Worm (Caenorhabditis elegans) whole organism, young adult: ENCODE results near the gene srx-119.
"Not testable (repeated sequence)": the region's sequence is repeated elsewhere in the genome, so short reads cannot be mapped to it uniquely, and the experiment has no call there.

ENCODE experiments used
- B0035.1 ChIP-seq: sonication (generic microtip); optimal IDR thresholded peaks from 2 replicates; lab custom pipeline; 2016; ENCODE audit warnings: missing genetic modification characterization, mild to moderate bottlenecking, missing compliant biosample characterization, missing genotype, missing genetic modification reagents
- B0261.1 ChIP-seq: sonication (generic microtip); optimal IDR thresholded peaks from 2 replicates; lab custom pipeline; 2016; ENCODE audit warnings: mild to moderate bottlenecking, missing genetic modification characterization, moderate library complexity, missing compliant biosample characterization
- B0336.3 ChIP-seq: fragments of 200-800 bp; sonication (Bioruptor generic); IDR thresholded peaks from 2 replicates; pipeline ENCODE4 v1.3.6; 2022; ENCODE audit warnings: missing genetic modification characterization, missing compliant biosample characterization
- D2030.7 ChIP-seq: fragments of 200-800 bp; sonication (Bioruptor generic); IDR thresholded peaks from 2 replicates; pipeline ENCODE4 v1.3.6; 2022; ENCODE audit warnings: missing genetic modification reagents, missing genetic modification characterization, missing compliant biosample characterization
- F23B12.7 ChIP-seq: sonication (generic microtip); optimal IDR thresholded peaks from 2 replicates; lab custom pipeline; 2017; ENCODE audit warnings: missing genetic modification characterization, mild to moderate bottlenecking, missing compliant biosample characterization, antibody characterized with exemption, moderate library complexity; ENCODE audit not compliant: insufficient read depth
- F33H1.4 ChIP-seq: fragments of 200-800 bp; sonication (Bioruptor generic); IDR thresholded peaks from 2 replicates; pipeline ENCODE4 v1.3.6; 2022; ENCODE audit warnings: missing genetic modification reagents, missing genetic modification characterization, missing compliant biosample characterization
- K11D2.4 ChIP-seq: fragments of 200-800 bp; sonication (Bioruptor generic); IDR thresholded peaks from 2 replicates; pipeline ENCODE4 v1.3.6; 2022; ENCODE audit warnings: missing genetic modification reagents, missing genetic modification characterization, missing compliant biosample characterization
- T26A5.8 ChIP-seq: sonication (generic microtip); optimal IDR thresholded peaks from 2 replicates; lab custom pipeline; 2016; ENCODE audit warnings: missing genetic modification characterization, missing compliant biosample characterization
- Y53G8AR.9 ChIP-seq: fragments of 200-800 bp; sonication (Bioruptor generic); conservative IDR thresholded peaks from 2 replicates; pipeline ENCODE4 v1.3.6; 2022; ENCODE audit warnings: missing genetic modification reagents, missing genetic modification characterization, missing compliant biosample characterization
- Y79H2A.3 ChIP-seq: fragments of 200-800 bp; sonication (Bioruptor generic); conservative IDR thresholded peaks from 2 replicates; pipeline ENCODE4 v1.3.6; 2022; ENCODE audit warnings: missing genetic modification reagents, missing genetic modification characterization, missing compliant biosample characterization
- ZK185.1 ChIP-seq: sonication (generic microtip); optimal IDR thresholded peaks from 2 replicates; lab custom pipeline; 2016; ENCODE audit warnings: mild to moderate bottlenecking, missing genetic modification characterization, missing compliant biosample characterization; ENCODE audit not compliant: poor library complexity, severe bottlenecking
- ama-1 ChIP-seq, 3 experiments: fragments of 150-350 bp in 1 of 3; sonication (generic microtip) in 2 of 3; optimal IDR thresholded peaks; 2 replicates each; lab custom pipeline; 2014 to 2018; ENCODE audit warnings: missing biosample characterization in 2 of 3, missing genetic modification characterization in 2 of 3, missing genetic modification reagents in 2 of 3
- attf-5 ChIP-seq: fragments of 200-800 bp; sonication (Bioruptor generic); optimal IDR thresholded peaks from 2 replicates; lab custom pipeline; 2018; ENCODE audit warnings: mild to moderate bottlenecking, missing genetic modification characterization, missing compliant biosample characterization
- attf-6 ChIP-seq: fragments of 200-800 bp; sonication (Bioruptor generic); IDR thresholded peaks from 2 replicates; pipeline ENCODE4 v1.3.6; 2022; ENCODE audit warnings: missing genetic modification reagents, missing genetic modification characterization, missing compliant biosample characterization
- ceh-100 ChIP-seq: fragments of 200-800 bp; sonication (Bioruptor generic); IDR thresholded peaks from 2 replicates; pipeline ENCODE4 v1.3.6; 2022; ENCODE audit warnings: missing genetic modification reagents, missing genetic modification characterization, missing compliant biosample characterization
- ceh-40 ChIP-seq: fragments of 200-800 bp; sonication (Bioruptor generic); IDR thresholded peaks from 2 replicates; pipeline ENCODE4 v1.3.6; 2022; ENCODE audit warnings: missing genetic modification characterization, missing compliant biosample characterization
- chd-7 ChIP-seq: sonication (generic microtip); optimal IDR thresholded peaks from 2 replicates; lab custom pipeline; 2016; ENCODE audit warnings: mild to moderate bottlenecking, missing genetic modification characterization, moderate library complexity, missing compliant biosample characterization
- die-1 ChIP-seq: sonication (generic microtip); optimal IDR thresholded peaks from 2 replicates; lab custom pipeline; 2016; ENCODE audit warnings: missing genotype, mild to moderate bottlenecking, missing genetic modification characterization, missing compliant biosample characterization
- dox-1 ChIP-seq: fragments of 200-800 bp; sonication (Bioruptor generic); IDR thresholded peaks from 2 replicates; pipeline ENCODE4 v1.3.6; 2022; ENCODE audit warnings: missing genetic modification reagents, missing genetic modification characterization, missing compliant biosample characterization
- egl-44 ChIP-seq: fragments of 200-800 bp; sonication (Bioruptor generic); IDR thresholded peaks from 2 replicates; pipeline ENCODE4 v1.3.6; 2022; ENCODE audit warnings: missing genetic modification reagents, missing genetic modification characterization, missing compliant biosample characterization
- ekl-4 ChIP-seq: fragments of 200-800 bp; sonication (Bioruptor generic); IDR thresholded peaks from 2 replicates; pipeline ENCODE4 v1.3.6; 2022; ENCODE audit warnings: missing genetic modification reagents, missing genetic modification characterization, missing compliant biosample characterization
- him-1 ChIP-seq: sonication (generic microtip); optimal IDR thresholded peaks from 2 replicates; lab custom pipeline; 2016; ENCODE audit warnings: missing genotype, missing genetic modification reagents, missing genetic modification characterization, missing compliant biosample characterization
- hlh-12 ChIP-seq: sonication (generic microtip); optimal IDR thresholded peaks from 2 replicates; lab custom pipeline; 2016; ENCODE audit warnings: missing genetic modification characterization, missing compliant biosample characterization
- hmg-1.2 ChIP-seq: fragments of 200-800 bp; sonication (Bioruptor generic); IDR thresholded peaks from 2 replicates; pipeline ENCODE4 v1.3.6; 2022; ENCODE audit warnings: missing genetic modification reagents, missing genetic modification characterization, missing compliant biosample characterization
- hrde-1 ChIP-seq: sonication (generic microtip); optimal IDR thresholded peaks from 2 replicates; lab custom pipeline; 2016; ENCODE audit warnings: missing genetic modification characterization, mild to moderate bottlenecking, missing compliant biosample characterization, moderate library complexity, missing genotype, missing genetic modification reagents, borderline replicate concordance
- lin-26 ChIP-seq: fragments of 200-800 bp; sonication (Bioruptor generic); IDR thresholded peaks from 2 replicates; pipeline ENCODE4 v1.3.6; 2022; ENCODE audit warnings: missing genetic modification reagents, missing genetic modification characterization, missing compliant biosample characterization
- lsy-27 ChIP-seq: sonication (generic microtip); optimal IDR thresholded peaks from 2 replicates; lab custom pipeline; 2017; ENCODE audit warnings: missing genetic modification characterization, mild to moderate bottlenecking, missing compliant biosample characterization, antibody characterized with exemption, missing genotype, borderline replicate concordance; ENCODE audit not compliant: insufficient read depth
- madf-10 ChIP-seq: sonication (generic microtip); optimal IDR thresholded peaks from 2 replicates; lab custom pipeline; 2016; ENCODE audit warnings: mild to moderate bottlenecking, missing genetic modification characterization, missing compliant biosample characterization
- madf-6 ChIP-seq: fragments of 200-800 bp; sonication (Bioruptor generic); IDR thresholded peaks from 2 replicates; pipeline ENCODE4 v1.3.6; 2022; ENCODE audit warnings: missing genetic modification reagents, missing genetic modification characterization, missing compliant biosample characterization
- mcd-1 ChIP-seq: fragments of 200-800 bp; sonication (Bioruptor generic); IDR thresholded peaks from 2 replicates; pipeline ENCODE4 v1.3.6; 2022; ENCODE audit warnings: missing genetic modification reagents, missing genetic modification characterization, missing compliant biosample characterization
- mes-4 ChIP-seq: sonication (generic microtip); optimal IDR thresholded peaks from 2 replicates; lab custom pipeline; 2016; ENCODE audit warnings: missing genotype, missing genetic modification characterization, missing compliant biosample characterization
- mxl-1 ChIP-seq: sonication (generic microtip); optimal IDR thresholded peaks from 2 replicates; lab custom pipeline; 2016; ENCODE audit warnings: missing genetic modification characterization, missing compliant biosample characterization
- nhr-179 ChIP-seq: sonication (generic microtip); optimal IDR thresholded peaks from 2 replicates; lab custom pipeline; 2016; ENCODE audit warnings: mild to moderate bottlenecking, missing genetic modification characterization, missing compliant biosample characterization
- nhr-80 ChIP-seq: sonication (generic microtip); optimal IDR thresholded peaks from 2 replicates; lab custom pipeline; 2016; ENCODE audit warnings: missing genetic modification characterization, missing compliant biosample characterization
- nhr-90 ChIP-seq: sonication (generic microtip); optimal IDR thresholded peaks from 2 replicates; lab custom pipeline; 2016; ENCODE audit warnings: missing genotype, mild to moderate bottlenecking, missing genetic modification characterization, missing compliant biosample characterization
- pbrm-1 ChIP-seq: fragments of 200-800 bp; sonication (Bioruptor generic); IDR thresholded peaks from 2 replicates; pipeline ENCODE4 v1.3.6; 2022; ENCODE audit warnings: missing genetic modification reagents, missing genetic modification characterization, missing compliant biosample characterization
- rpc-1 ChIP-seq, 2 experiments: fragments of 150-350 bp in 1 of 2; sonication (generic microtip) in 1 of 2; optimal IDR thresholded peaks; 2 replicates each; lab custom pipeline; 2014 to 2018; ENCODE audit warnings: missing biosample characterization in 1 of 2, missing genetic modification characterization in 1 of 2, missing genetic modification reagents in 1 of 2, missing genotype in 1 of 2
- snpc-3.4 ChIP-seq: sonication (generic microtip); optimal IDR thresholded peaks from 2 replicates; lab custom pipeline; 2017; ENCODE audit warnings: missing genetic modification characterization, mild to moderate bottlenecking, missing compliant biosample characterization, antibody characterized with exemption, moderate library complexity, missing genotype, missing genetic modification reagents
- snpc-4 ChIP-seq, 5 experiments: fragments of 150-350 bp in 1 of 5; sonication (generic microtip) in 4 of 5; optimal IDR thresholded peaks; 2 replicates each; lab custom pipeline; 2014 to 2018; ENCODE audit warnings: missing genetic modification characterization in 5 of 5, missing biosample characterization in 3 of 5, antibody characterized with exemption in 2 of 5, mild to moderate bottlenecking in 2 of 5, missing compliant biosample characterization in 2 of 5, missing genotype in 2 of 5, moderate library complexity in 2 of 5, missing genetic modification reagents in 1 of 5
- tbp1 ChIP-seq: fragments of 200-800 bp; sonication (Bioruptor generic); optimal IDR thresholded peaks from 2 replicates; lab custom pipeline; 2018; ENCODE audit warnings: mild to moderate bottlenecking, missing genetic modification characterization, missing compliant biosample characterization
- xnd-1 ChIP-seq: sonication (generic microtip); optimal IDR thresholded peaks from 2 replicates; lab custom pipeline; 2016; ENCODE audit warnings: missing genotype, missing genetic modification reagents, missing genetic modification characterization, missing compliant biosample characterization
- zim-3 ChIP-seq: sonication (generic microtip); optimal IDR thresholded peaks from 2 replicates; lab custom pipeline; 2017; ENCODE audit warnings: mild to moderate bottlenecking, missing genetic modification characterization, moderate library complexity, missing compliant biosample characterization
- ztf-18 ChIP-seq: sonication (generic microtip); optimal IDR thresholded peaks from 2 replicates; lab custom pipeline; 2016; ENCODE audit warnings: missing genotype, mild to moderate bottlenecking, missing genetic modification characterization, missing compliant biosample characterization
- ztf-26 ChIP-seq: sonication (generic microtip); optimal IDR thresholded peaks from 2 replicates; lab custom pipeline; 2017; ENCODE audit warnings: missing genetic modification characterization, missing compliant biosample characterization
- ztf-28 ChIP-seq: fragments of 200-800 bp; sonication (Bioruptor generic); IDR thresholded peaks from 2 replicates; pipeline ENCODE4 v1.3.6; 2022; ENCODE audit warnings: missing genetic modification reagents, missing genetic modification characterization, missing compliant biosample characterization

The srx-119 gene

ce11 chrII:12541670-12542080 lies 13.6 kb downstream of the srx-119 start (continued):
- peak; percentile 80 for TF ChIP-seq D2030.7 (GFP tag; lab: Robert Waterston, UW)
- peak; percentile 24 for TF ChIP-seq F33H1.4
- 0 out of 2 replicates have a peak, but pooled peaks have one; percentile 55 for TF ChIP-seq Y53G8AR.9 (GFP tag; lab: Robert Waterston, UW)
- peak; percentile 84 for TF ChIP-seq die-1 (tag; lab: Kevin White, UChicago)
- peak; percentile 52 for TF ChIP-seq nhr-80 (tag; lab: Kevin White, UChicago)
- TF ChIP-seq snpc-3.4 (tag; lab: Kevin White, UChicago), result peak; percentile 67
- TF ChIP-seq rpc-1 (optimal IDR thresholded peaks at IDR 0.05; lab: Kevin White, UChicago), result peak; percentile 85
- TF ChIP-seq rpc-1 (tag; optimal IDR thresholded peaks at IDR 0.05; lab: Kevin White, UChicago), result peak; percentile 96
- 0 out of 2 replicates have a peak, but pooled peaks have one; percentile 54 for TF ChIP-seq attf-6 (GFP tag; lab: Robert Waterston, UW)
- TF ChIP-seq B0035.1, result peak; percentile 51
- TF ChIP-seq mes-4 (tag; lab: Kevin White, UChicago), result peak; percentile 55
- TF ChIP-seq pbrm-1, result peak; percentile 49; the same call in 1 of the 2 replicates
- TF ChIP-seq him-1 (tag; lab: Kevin White, UChicago), result peak; percentile 89
- TF ChIP-seq zim-3 (tag; lab: Kevin White, UChicago), result peak; percentile 73
- TF ChIP-seq nhr-179 (tag; lab: Kevin White, UChicago), result peak; percentile 51
- peak; percentile 32 for TF ChIP-seq lsy-27 (tag; lab: Kevin White, UChicago)
- TF ChIP-seq Y79H2A.3, result 0 out of 2 replicates have a peak, but pooled peaks have one; percentile 53
- TF ChIP-seq ztf-18, result peak; percentile 65
- peak; percentile 56; the same call in 1 of the 2 replicates for TF ChIP-seq ceh-100
- TF ChIP-seq dox-1 (GFP tag; lab: Robert Waterston, UW), result peak; percentile 80
- peak; percentile 94 for TF ChIP-seq B0261.1
- TF ChIP-seq madf-10 (tag; lab: Kevin White, UChicago), result peak; percentile 39
- peak; percentile 48 for TF ChIP-seq attf-5
- TF ChIP-seq T26A5.8 (tag; lab: Kevin White, UChicago), result peak; percentile 30
- peak; percentile 62; the same call in 1 of the 2 replicates for TF ChIP-seq hmg-1.2
- peak; percentile 63 for TF ChIP-seq madf-6
- peak; percentile 75 for TF ChIP-seq snpc-4 (GFP tag; optimal IDR thresholded peaks at IDR 0.05; lab: Kevin White, UChicago)
- TF ChIP-seq snpc-4 (tag; optimal IDR thresholded peaks at IDR 0.05; lab: Kevin White, UChicago), result peak in 3 of 4 experiments; percentile 44 to 72 (median 70)
- peak; percentile 40 for TF ChIP-seq ztf-26
- peak; percentile 76 for TF ChIP-seq F23B12.7 (tag; lab: Kevin White, UChicago)
- peak; percentile 77 for TF ChIP-seq ZK185.1 (tag; lab: Kevin White, UChicago)
- peak; percentile 71 for TF ChIP-seq hlh-12 (tag; lab: Kevin White, UChicago)
- peak; percentile 77 for TF ChIP-seq chd-7 (tag; lab: Kevin White, UChicago)
- 0 out of 2 replicates have a peak, but pooled peaks have one; percentile 42 for TF ChIP-seq ztf-28 (GFP tag; lab: Robert Waterston, UW)
- TF ChIP-seq ceh-40 (GFP tag; lab: Robert Waterston, UW), result 0 out of 2 replicates have a peak, but pooled peaks have one; percentile 40
- TF ChIP-seq mxl-1, result peak; percentile 65
- peak; percentile 17; the same call in 1 of the 2 replicates for TF ChIP-seq ekl-4
- peak; percentile 64 for TF ChIP-seq hrde-1 (tag; lab: Kevin White, UChicago)
- peak; percentile 73 for TF ChIP-seq B0336.3 (GFP tag; lab: Robert Waterston, UW)
- TF ChIP-seq xnd-1, result peak; percentile 3
- peak; percentile 88 for TF ChIP-seq nhr-90 (tag; lab: Kevin White, UChicago)
- peak; percentile 91 for TF ChIP-seq tbp1
- TF ChIP-seq ama-1 (optimal IDR thresholded peaks at IDR 0.05; lab: Kevin White, UChicago), result not testable (repeated sequence)
- peak; percentile 48 to 59 for TF ChIP-seq ama-1 (GFP tag; optimal IDR thresholded peaks at IDR 0.05; lab: Kevin White, UChicago)
- peak; percentile 50; the same call in 1 of the 2 replicates for TF ChIP-seq mcd-1
- 0 out of 2 replicates have a peak, but pooled peaks have one; percentile 11 for TF ChIP-seq K11D2.4 (GFP tag; lab: Robert Waterston, UW)
- peak; percentile 90 for TF ChIP-seq lin-26 (GFP tag; lab: Robert Waterston, UW)
- 0 out of 2 replicates have a peak, but pooled peaks have one; percentile 64 for TF ChIP-seq egl-44 (GFP tag; lab: Robert Waterston, UW)
- TF ChIP-seq, all 124 proteins: peak for 67; not testable (repeated sequence) for 57
